Worm (Caenorhabditis elegans) whole organism, L1 larva: ENCODE data around the gene F47E1.2.

Experiments
- lin-13 ChIP-seq: fragments of 150-350 bp; optimal IDR thresholded peaks from 2 replicates; lab custom pipeline; 2014; ENCODE audit warnings: missing biosample characterization, missing genetic modification reagents, missing genetic modification characterization
- sup-37 ChIP-seq: fragments of 200-800 bp; sonication (Bioruptor generic); optimal IDR thresholded peaks from 2 replicates; lab custom pipeline; 2018; ENCODE audit warnings: mild to moderate bottlenecking, missing genetic modification characterization, missing compliant biosample characterization
- zag-1 ChIP-seq: fragments of 150-350 bp; optimal IDR thresholded peaks from 2 replicates; lab custom pipeline; 2014; ENCODE audit warnings: missing biosample characterization, missing genetic modification characterization

DNA sequence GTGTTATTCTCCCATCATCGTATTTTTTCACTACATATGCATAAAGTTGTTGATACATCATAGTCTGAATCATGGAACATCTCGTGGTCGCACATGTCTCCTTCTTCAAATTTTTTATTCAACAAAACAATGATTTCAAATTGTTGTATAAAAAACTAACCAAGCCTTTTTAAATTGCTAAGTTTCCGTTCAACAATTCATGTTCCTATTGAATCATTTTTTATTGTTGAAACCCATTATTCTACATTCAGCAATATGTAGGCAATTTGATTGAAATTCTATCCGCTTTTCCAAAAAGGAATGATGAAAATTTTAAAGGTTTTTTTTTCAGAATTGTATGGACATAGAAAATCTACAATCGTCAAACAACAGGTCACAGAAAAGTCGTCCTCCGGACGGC lies 25.2 kb downstream of the F47E1.2 start, which contains the start of gene ajm-1:
- TF ChIP-seq sup-37 (GFP tag; lab: Kevin White, UChicago) (no peak), lin-13 (GFP tag; lab: Kevin White, UChicago) (no peak), zag-1 (tag; lab: Kevin White, UChicago) (no peak)
